Worm (Caenorhabditis elegans): ENCODE data around the gene snx-14.

Gene snx-14

DNA sequence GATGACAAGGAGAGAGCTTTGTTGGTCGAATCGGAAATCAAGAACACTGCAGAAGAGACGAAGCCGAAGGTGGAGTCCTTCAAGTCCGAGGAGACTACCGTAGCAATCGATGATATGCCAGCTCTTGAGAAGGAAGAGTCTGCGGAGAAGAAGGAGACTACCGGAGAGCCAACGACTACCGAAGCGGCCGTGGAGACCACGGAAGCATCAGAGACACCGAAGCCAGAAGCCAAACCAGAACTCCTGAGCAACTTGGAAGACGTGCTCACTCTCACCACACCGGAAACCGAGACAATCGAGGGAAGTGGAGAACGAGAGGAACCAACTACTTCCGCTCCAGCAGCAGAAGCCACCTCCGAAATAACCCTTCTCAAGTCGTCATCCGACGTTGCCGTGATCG lies 46.9 kb downstream of the snx-14 start:
- TF ChIP-seq lsy-2 (tag; optimal IDR thresholded peaks at IDR 0.05): no peak
- no peak for TF ChIP-seq ztf-4 (tag; optimal IDR thresholded peaks at IDR 0.05)
- no peak for TF ChIP-seq ztf-11 (tag; optimal IDR thresholded peaks at IDR 0.05)
- TF ChIP-seq nhr-12 (tag; optimal IDR thresholded peaks at IDR 0.05): no peak
- TF ChIP-seq ztf-1 (GFP tag; conservative IDR thresholded peaks at IDR 0.05): no peak
- no peak for TF ChIP-seq sma-3 (GFP tag; optimal IDR thresholded peaks at IDR 0.05)
- no peak for TF ChIP-seq nhr-77 (tag; optimal IDR thresholded peaks at IDR 0.05)

ce11 chrII:13481781-13482455 lies 49.1 kb downstream of the snx-14 start, which contains the start of gene E01G4.6:
Gene E01G4.6, plus strand, starts transcription at chrII:13482405.
- TF ChIP-seq nhr-77 (tag; optimal IDR thresholded peaks at IDR 0.05) (no peak), blmp-1 (tag; optimal IDR thresholded peaks at IDR 0.05; ENCODE audit: insufficient read depth) (no peak), Y55F3AM.14 (GFP tag; optimal IDR thresholded peaks at IDR 0.05) (no peak)

ce11 chrII:13479424-13479823 lies 51.6 kb downstream of the snx-14 start:
- TF ChIP-seq elt-3 (tag; optimal IDR thresholded peaks at IDR 0.05): no peak
- TF ChIP-seq ztf-1 (GFP tag; conservative IDR thresholded peaks at IDR 0.05): no peak
- TF ChIP-seq nhr-129 (tag; optimal IDR thresholded peaks at IDR 0.05): no peak
- TF ChIP-seq ZK546.5 (tag; optimal IDR thresholded peaks at IDR 0.05): no peak
- no peak for TF ChIP-seq lin-39 (tag; optimal IDR thresholded peaks at IDR 0.05)
- TF ChIP-seq lin-11 (tag; optimal IDR thresholded peaks at IDR 0.05): no peak
- no peak for TF ChIP-seq blmp-1 (tag; optimal IDR thresholded peaks at IDR 0.05; ENCODE audit: insufficient read depth)

DNA sequence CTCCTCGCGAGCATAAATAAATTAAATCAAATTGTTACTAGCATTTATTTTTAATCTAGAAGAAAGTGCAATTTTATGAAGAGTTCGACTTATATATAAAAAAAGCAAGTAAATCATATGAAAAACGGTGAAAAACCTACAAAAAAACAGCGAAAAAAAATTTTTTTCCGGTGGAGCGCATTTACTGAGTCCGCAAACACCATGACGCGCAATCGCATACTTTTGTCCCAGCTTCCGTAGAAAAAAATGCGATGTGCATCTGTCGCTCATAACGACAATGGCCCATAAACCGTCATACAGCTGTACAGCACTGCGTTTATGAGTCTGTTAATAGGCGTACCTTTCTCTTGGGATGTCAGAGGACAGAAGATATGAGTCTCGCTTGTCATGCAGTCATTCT lies 53.8 kb downstream of the snx-14 start:
- TF ChIP-seq ZK546.5 (tag; optimal IDR thresholded peaks at IDR 0.05) (no peak), nhr-129 (tag; optimal IDR thresholded peaks at IDR 0.05) (peak; percentile 24), F13H6.1 (tag; optimal IDR thresholded peaks at IDR 0.05) (peak; percentile 16), gmeb-1 (tag; optimal IDR thresholded peaks at IDR 0.05) (peak; percentile 77), R02D3.7 (tag; optimal IDR thresholded peaks at IDR 0.05) (no peak), nhr-237 (tag; optimal IDR thresholded peaks at IDR 0.05) (no peak), nhr-21 (tag; optimal IDR thresholded peaks at IDR 0.05) (peak; percentile 2), sma-9 (GFP tag; optimal IDR thresholded peaks at IDR 0.05) (peak; percentile 29), sma-9 (tag; optimal IDR thresholded peaks at IDR 0.05) (no peak), unc-55 (GFP tag; optimal IDR thresholded peaks at IDR 0.05) (peak; percentile 73), fos-1 (tag; optimal IDR thresholded peaks at IDR 0.05) (no peak), ama-1 (optimal IDR thresholded peaks at IDR 0.05) (peak; percentile 5), nhr-25 (tag; optimal IDR thresholded peaks at IDR 0.05) (peak; percentile 2), crh-2 (tag; optimal IDR thresholded peaks at IDR 0.05) (peak; percentile 48), lin-13 (GFP tag; optimal IDR thresholded peaks at IDR 0.05) (peak; percentile 29), C34F6.9 (tag; optimal IDR thresholded peaks at IDR 0.05) (peak; percentile 73), elt-1 (tag; optimal IDR thresholded peaks at IDR 0.05) (no peak), nhr-12 (tag; optimal IDR thresholded peaks at IDR 0.05) (no peak), sma-3 (GFP tag; optimal IDR thresholded peaks at IDR 0.05) (peak; percentile 44), lsy-2 (tag; optimal IDR thresholded peaks at IDR 0.05) (peak; percentile 46 to 71), nhr-23 (tag; optimal IDR thresholded peaks at IDR 0.05) (no peak)
